Worm (Caenorhabditis elegans) whole organism, mixed stage, embryonic: ENCODE results near the gene B0304.2.

Experiments
- bed-3 ChIP-seq: fragments of 200-800 bp; sonication (Bioruptor generic); optimal IDR thresholded peaks from 3 replicates; lab custom pipeline; 2018; ENCODE audit warnings: mild to moderate bottlenecking, missing genetic modification characterization, moderate library complexity, missing compliant biosample characterization
- blmp-1 ChIP-seq: fragments of 150-350 bp; optimal IDR thresholded peaks from 2 replicates; lab custom pipeline; 2014; ENCODE audit warnings: missing biosample characterization, missing genetic modification characterization
- ceh-39 ChIP-seq: fragments of 150-350 bp; optimal IDR thresholded peaks from 2 replicates; lab custom pipeline; 2014; ENCODE audit warnings: missing biosample characterization, missing genetic modification characterization
- ceh-43 ChIP-seq: fragments of 200-800 bp; sonication (Bioruptor generic); optimal IDR thresholded peaks from 2 replicates; lab custom pipeline; 2018; ENCODE audit warnings: mild to moderate bottlenecking, missing genetic modification characterization, moderate library complexity, missing compliant biosample characterization
- ceh-83 ChIP-seq: fragments of 200-800 bp; sonication (Bioruptor generic); optimal IDR thresholded peaks from 2 replicates; lab custom pipeline; 2018; ENCODE audit warnings: mild to moderate bottlenecking, missing genetic modification characterization, missing compliant biosample characterization
- ces-1 ChIP-seq: fragments of 150-350 bp; optimal IDR thresholded peaks from 2 replicates; lab custom pipeline; 2014; ENCODE audit warnings: missing biosample characterization, missing genetic modification reagents, missing genetic modification characterization
- cnd-1 ChIP-seq: fragments of 200-800 bp; sonication (Bioruptor generic); optimal IDR thresholded peaks from 2 replicates; lab custom pipeline; 2018; ENCODE audit warnings: mild to moderate bottlenecking, missing genetic modification characterization, missing compliant biosample characterization
- flh-1 ChIP-seq: fragments of 200-800 bp; sonication (Bioruptor generic); optimal IDR thresholded peaks from 2 replicates; lab custom pipeline; 2018; ENCODE audit warnings: mild to moderate bottlenecking, missing genetic modification characterization, moderate library complexity, missing compliant biosample characterization
- ham-2 ChIP-seq: fragments of 200-800 bp; sonication (Bioruptor generic); optimal IDR thresholded peaks from 2 replicates; lab custom pipeline; 2018; ENCODE audit warnings: mild to moderate bottlenecking, missing genetic modification characterization, missing compliant biosample characterization
- hlh-1 ChIP-seq: fragments of 150-350 bp; optimal IDR thresholded peaks from 2 replicates; lab custom pipeline; 2014; ENCODE audit warnings: missing biosample characterization, missing genetic modification reagents, missing genetic modification characterization
- lin-13 ChIP-seq: fragments of 150-350 bp; optimal IDR thresholded peaks from 2 replicates; lab custom pipeline; 2014; ENCODE audit warnings: missing biosample characterization, missing genetic modification characterization
- mab-5 ChIP-seq: fragments of 150-350 bp; optimal IDR thresholded peaks from 2 replicates; lab custom pipeline; 2014; ENCODE audit warnings: missing biosample characterization, missing genetic modification characterization
- mep-1 ChIP-seq: fragments of 150-350 bp; optimal IDR thresholded peaks from 2 replicates; lab custom pipeline; 2017; ENCODE audit warnings: missing biosample characterization, missing genetic modification reagents, missing genetic modification characterization, inconsistent platforms
- mls-2 ChIP-seq: sonication (generic microtip); optimal IDR thresholded peaks from 2 replicates; lab custom pipeline; 2016; ENCODE audit warnings: mild to moderate bottlenecking, missing genetic modification characterization, moderate library complexity, missing compliant biosample characterization
- nhr-12 ChIP-seq: fragments of 150-350 bp; optimal IDR thresholded peaks from 2 replicates; lab custom pipeline; 2014; ENCODE audit warnings: missing biosample characterization, missing genetic modification characterization
- nhr-2 ChIP-seq: fragments of 150-350 bp; optimal IDR thresholded peaks from 2 replicates; lab custom pipeline; 2014; ENCODE audit warnings: missing biosample characterization, missing genetic modification characterization
- nhr-28 ChIP-seq: fragments of 150-350 bp; optimal IDR thresholded peaks from 2 replicates; lab custom pipeline; 2014; ENCODE audit warnings: missing biosample characterization, missing genetic modification characterization
- nhr-76 ChIP-seq: sonication (generic microtip); optimal IDR thresholded peaks from 2 replicates; lab custom pipeline; 2017; ENCODE audit warnings: missing biosample characterization, missing genetic modification characterization
- pha-4 ChIP-seq: fragments of 150-350 bp; optimal IDR thresholded peaks from 2 replicates; lab custom pipeline; 2018; ENCODE audit warnings: missing biosample characterization, missing genetic modification reagents, missing genetic modification characterization
- sem-2 ChIP-seq: fragments of 200-800 bp; sonication (Bioruptor generic); optimal IDR thresholded peaks from 2 replicates; lab custom pipeline; 2018; ENCODE audit warnings: mild to moderate bottlenecking, missing genetic modification characterization, missing compliant biosample characterization
- sptf-1 ChIP-seq: sonication (generic microtip); optimal IDR thresholded peaks from 2 replicates; lab custom pipeline; 2017; ENCODE audit warnings: mild to moderate bottlenecking, missing genetic modification characterization, moderate library complexity, missing compliant biosample characterization
- unc-120 ChIP-seq: sonication (generic microtip); optimal IDR thresholded peaks from 2 replicates; lab custom pipeline; 2017; ENCODE audit warnings: missing genetic modification characterization, missing compliant biosample characterization; ENCODE audit not compliant: poor library complexity, severe bottlenecking
- unc-62 ChIP-seq: fragments of 150-350 bp; optimal IDR thresholded peaks from 2 replicates; lab custom pipeline; 2014; ENCODE audit warnings: missing biosample characterization, missing genetic modification reagents, missing genetic modification characterization
- zip-8 ChIP-seq: fragments of 150-350 bp; optimal IDR thresholded peaks from 2 replicates; lab custom pipeline; 2014; ENCODE audit warnings: missing biosample characterization, missing genetic modification characterization
- ztf-11 ChIP-seq: fragments of 150-350 bp; optimal IDR thresholded peaks from 2 replicates; lab custom pipeline; 2014; ENCODE audit warnings: missing biosample characterization, missing genetic modification characterization

Gene B0304.2

DNA sequence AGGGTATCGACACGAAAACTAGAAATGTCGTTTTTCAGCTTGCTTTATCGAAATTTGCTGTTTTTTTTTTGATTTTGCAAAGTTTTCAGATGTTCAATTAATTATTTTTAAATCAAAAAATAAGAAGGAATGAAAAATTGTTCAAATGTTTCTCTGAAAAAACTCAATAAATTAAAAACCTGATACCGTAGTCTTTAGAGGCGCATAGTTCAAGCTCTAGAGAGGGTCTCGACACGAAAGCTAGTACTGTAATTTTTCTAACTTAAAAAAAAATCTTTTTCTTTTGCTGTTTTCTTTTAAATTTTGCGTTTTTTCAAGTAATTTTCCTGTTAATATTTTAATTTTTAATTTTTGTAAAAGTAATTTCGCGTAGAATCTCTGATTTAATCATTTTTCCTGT, 42.8 kb downstream of the B0304.2 start:
- TF ChIP-seq ceh-83 (GFP tag; lab: Kevin White, UChicago) (no peak), mep-1 (tag; lab: Kevin White, UChicago) (no peak), ceh-43 (GFP tag; lab: Kevin White, UChicago) (no peak), unc-62 (no peak)
- TF ChIP-seq, all 35 proteins: peak for 0

DNA sequence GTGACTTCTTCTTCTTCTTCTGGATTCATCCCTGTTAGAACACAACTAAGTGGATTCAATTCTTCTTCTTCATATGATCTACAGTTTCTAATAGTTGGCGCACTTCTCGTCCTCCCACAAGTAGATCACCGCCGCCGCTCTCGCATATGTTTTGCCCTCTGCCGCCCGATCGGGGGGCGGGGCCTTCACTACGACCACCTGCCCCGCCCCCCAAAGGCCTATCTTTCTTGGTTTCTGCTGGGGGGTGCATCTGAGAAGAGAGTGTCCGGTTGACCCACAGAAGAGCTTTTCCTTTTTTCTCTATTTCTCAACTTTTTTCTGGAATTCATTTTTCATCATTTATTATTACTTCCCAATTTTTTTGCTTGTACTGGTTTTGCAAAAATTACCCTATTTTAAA, 47.7 kb downstream of the B0304.2 start:
- TF ChIP-seq blmp-1 (tag; lab: Kevin White, UChicago): no peak
- TF ChIP-seq cnd-1: peak; percentile 13
- peak; percentile 66 for TF ChIP-seq hlh-1 (tag; lab: Kevin White, UChicago)
- no peak for TF ChIP-seq nhr-12 (tag; lab: Kevin White, UChicago)
- TF ChIP-seq sptf-1: peak; percentile 31
- no peak for TF ChIP-seq sem-2 (GFP tag; lab: Kevin White, UChicago)
- no peak for TF ChIP-seq ceh-83 (GFP tag; lab: Kevin White, UChicago)
- TF ChIP-seq ceh-43 (GFP tag; lab: Kevin White, UChicago): no peak
- TF ChIP-seq unc-120: peak; percentile 54
- no peak for TF ChIP-seq mab-5 (tag; lab: Kevin White, UChicago)
- TF ChIP-seq nhr-2 (tag; lab: Kevin White, UChicago): peak; percentile 2
- no peak for TF ChIP-seq bed-3 (GFP tag; lab: Kevin White, UChicago)
- no peak for TF ChIP-seq flh-1 (GFP tag; lab: Kevin White, UChicago)
- TF ChIP-seq mep-1 (tag; lab: Kevin White, UChicago): peak; percentile 6
- no peak for TF ChIP-seq nhr-76 (tag; lab: Kevin White, UChicago)
- TF ChIP-seq ham-2 (GFP tag; lab: Kevin White, UChicago): no peak
- no peak for TF ChIP-seq nhr-28

DNA sequence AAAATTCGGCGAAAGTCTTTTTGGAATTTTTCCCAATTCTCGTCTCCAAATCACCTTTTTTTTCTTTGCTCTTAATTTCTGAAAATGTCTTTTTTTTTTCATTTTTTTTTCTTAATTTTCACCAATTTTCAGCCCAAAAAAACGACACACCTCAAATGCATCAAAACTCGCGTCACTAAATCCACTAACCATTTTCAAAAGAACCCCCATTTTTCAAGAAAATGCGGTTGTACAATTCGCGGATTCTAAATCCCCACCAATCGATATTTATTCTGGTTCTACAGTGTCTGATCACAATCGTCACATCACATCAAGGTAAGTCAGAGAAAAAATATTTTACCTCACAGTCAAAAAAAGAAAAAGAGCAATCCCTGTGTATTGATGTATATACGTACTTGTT, 48.4 kb downstream of the B0304.2 start, which contains the start of gene vab-1:
Gene vab-1 (plus strand): TSS at position 133 of the 400 bp plus-strand sequence.
- TF ChIP-seq ceh-43 (GFP tag; lab: Kevin White, UChicago): no peak
- TF ChIP-seq ceh-39 (tag; lab: Kevin White, UChicago): no peak
- no peak for TF ChIP-seq zip-8 (tag; lab: Kevin White, UChicago)
- TF ChIP-seq pha-4 (tag; lab: Kevin White, UChicago): no peak
- TF ChIP-seq mls-2 (tag; lab: Kevin White, UChicago): no peak
- TF ChIP-seq ztf-11 (tag; lab: Kevin White, UChicago): no peak

DNA sequence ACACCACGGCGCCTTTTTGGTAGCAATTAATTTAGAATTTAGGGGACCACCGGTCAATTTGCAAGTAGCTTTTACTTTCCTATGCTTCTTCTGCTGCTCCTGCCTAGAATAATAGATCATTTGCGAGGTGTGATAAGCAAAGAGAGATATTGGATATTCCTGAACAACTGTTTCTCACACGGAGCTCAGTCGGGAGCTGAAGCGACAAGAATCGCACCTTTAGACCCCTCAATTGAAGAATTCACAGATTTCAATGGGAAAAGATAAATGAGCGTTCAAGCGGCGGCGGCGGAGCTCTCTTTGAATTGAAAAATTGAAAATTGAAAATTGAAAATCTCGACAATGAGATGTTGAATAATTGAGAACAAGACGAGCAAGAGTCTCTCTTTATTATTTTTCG, 49.2 kb downstream of the B0304.2 start:
- TF ChIP-seq bed-3 (GFP tag; lab: Kevin White, UChicago): no peak
- peak; percentile 4 for TF ChIP-seq unc-120
- TF ChIP-seq hlh-1 (tag; lab: Kevin White, UChicago): peak; percentile 92
- TF ChIP-seq nhr-28: no peak

DNA sequence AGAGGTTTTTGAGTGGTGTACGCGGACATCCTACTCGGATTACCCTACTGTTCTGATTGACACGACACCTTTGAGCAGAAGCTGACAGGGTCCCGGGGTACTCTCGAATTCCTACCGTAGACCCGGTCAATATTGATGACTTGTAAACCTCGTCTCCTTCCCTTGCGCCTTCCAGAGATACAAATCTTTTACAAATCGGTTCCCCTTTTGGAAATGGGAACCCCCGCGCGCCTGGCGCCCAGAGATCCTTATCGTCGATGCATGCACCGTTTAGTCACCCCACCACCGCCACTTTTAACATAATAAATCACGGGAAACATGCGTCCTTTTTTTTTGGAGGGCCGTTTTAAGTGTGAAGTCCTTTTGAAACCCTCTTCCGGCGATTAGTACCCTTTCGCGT, 49.7 kb downstream of the B0304.2 start:
- TF ChIP-seq lin-13: no peak
- no peak for TF ChIP-seq ces-1 (GFP tag; lab: Kevin White, UChicago)
- TF ChIP-seq, all 35 proteins: peak for 0
